Worm (Caenorhabditis elegans): ENCODE results near the gene faah-4.

The faah-4 gene

DNA sequence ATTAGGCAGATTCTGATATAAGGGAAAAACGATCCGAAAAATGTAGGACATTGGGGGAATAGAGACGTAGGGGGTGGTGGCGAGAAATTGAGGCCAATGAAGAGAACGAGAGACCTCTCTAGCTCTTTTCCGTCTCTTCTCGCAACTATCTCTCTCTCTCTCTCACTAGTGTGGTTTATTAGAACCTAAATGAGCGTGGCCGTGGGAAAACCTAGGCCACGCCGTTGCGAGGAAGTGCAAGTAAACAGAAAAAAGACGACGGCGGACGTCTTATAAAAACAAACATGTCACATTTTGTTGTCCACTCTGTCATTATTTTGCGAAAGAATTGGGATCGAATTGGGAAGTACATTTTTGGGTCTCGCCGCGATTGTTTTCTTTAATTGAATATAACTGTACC lies 39.7 kb downstream of the faah-4 start (continued):
- peak; percentile 58 for TF ChIP-seq skn-1 (tag; optimal IDR thresholded peaks at IDR 0.05)
- TF ChIP-seq sma-3 (GFP tag; optimal IDR thresholded peaks at IDR 0.05): peak; percentile 79
- TF ChIP-seq unc-55 (GFP tag; optimal IDR thresholded peaks at IDR 0.05): peak; percentile 89
- peak; percentile 63 to 91 for TF ChIP-seq lsy-2 (tag; optimal IDR thresholded peaks at IDR 0.05)
- no peak for TF ChIP-seq lin-11 (tag; optimal IDR thresholded peaks at IDR 0.05)
- peak; percentile 3 for TF ChIP-seq ceh-82 (tag; optimal IDR thresholded peaks at IDR 0.05)

DNA sequence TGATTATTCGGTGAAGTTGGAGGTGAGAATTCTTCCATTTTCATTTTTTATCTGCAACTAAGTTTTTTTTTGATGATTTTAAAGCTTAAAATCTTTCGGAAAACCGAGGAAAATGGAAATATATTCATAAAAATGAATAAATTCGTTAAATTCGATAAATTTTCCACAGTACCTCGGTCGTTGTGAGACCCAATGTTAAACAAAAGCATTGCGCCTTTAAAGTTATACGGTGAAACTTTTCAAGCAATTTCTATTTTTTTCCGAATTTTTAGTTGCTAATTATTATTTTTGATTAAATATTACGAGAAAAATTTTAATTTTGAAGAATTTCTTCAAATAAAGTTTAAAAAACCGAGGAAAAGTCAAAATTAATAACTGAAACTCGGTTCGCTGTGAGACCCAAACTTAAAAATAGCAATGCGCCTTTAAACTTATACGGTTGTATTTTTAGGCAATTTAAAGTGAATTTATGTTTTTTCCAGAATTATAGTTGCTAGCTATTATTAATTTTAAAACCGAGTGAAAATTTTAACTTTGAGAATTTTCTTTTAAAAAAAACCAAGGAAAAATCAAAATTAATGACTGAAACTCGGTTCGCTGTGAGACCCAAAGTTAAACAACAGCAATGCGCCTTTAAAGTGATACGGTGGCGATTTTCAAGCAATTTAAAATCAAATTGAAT lies 40.3 kb downstream of the faah-4 start, which contains the start of gene taf-12:
TSS of gene taf-12 (minus strand) at position 51 of the 682 bp plus-strand sequence.
- TF ChIP-seq C34F6.9 (tag; optimal IDR thresholded peaks at IDR 0.05): no peak
- TF ChIP-seq Y55F3AM.14 (GFP tag; optimal IDR thresholded peaks at IDR 0.05): no peak
- no peak for TF ChIP-seq F13H6.1 (tag; optimal IDR thresholded peaks at IDR 0.05)
- TF ChIP-seq mab-5 (tag; optimal IDR thresholded peaks at IDR 0.05): no peak
- TF ChIP-seq nhr-10 (tag; optimal IDR thresholded peaks at IDR 0.05): no peak
- TF ChIP-seq unc-62 (GFP tag; optimal IDR thresholded peaks at IDR 0.05): no peak
- no peak for TF ChIP-seq R02D3.7 (tag; optimal IDR thresholded peaks at IDR 0.05)
- TF ChIP-seq zag-1 (tag; optimal IDR thresholded peaks at IDR 0.05): no peak
- no peak for TF ChIP-seq skn-1 (tag; optimal IDR thresholded peaks at IDR 0.05)
- no peak for TF ChIP-seq elt-1 (tag; optimal IDR thresholded peaks at IDR 0.05)
- TF ChIP-seq egl-27 (tag; optimal IDR thresholded peaks at IDR 0.05): no peak
- TF ChIP-seq fos-1 (tag; optimal IDR thresholded peaks at IDR 0.05): no peak
- no peak for TF ChIP-seq unc-39 (tag; optimal IDR thresholded peaks at IDR 0.05)
- TF ChIP-seq nhr-11 (tag; optimal IDR thresholded peaks at IDR 0.05): no peak
- no peak for TF ChIP-seq lin-13 (GFP tag; optimal IDR thresholded peaks at IDR 0.05)
- no peak for TF ChIP-seq alr-1 (tag; optimal IDR thresholded peaks at IDR 0.05)
- no peak for TF ChIP-seq lin-11 (tag; optimal IDR thresholded peaks at IDR 0.05)

ce11 chrIII:11866127-11866526 lies 43.6 kb downstream of the faah-4 start:
- TF ChIP-seq ztf-11 (tag; optimal IDR thresholded peaks at IDR 0.05): no peak
- TF ChIP-seq lin-11 (tag; optimal IDR thresholded peaks at IDR 0.05): no peak
- TF ChIP-seq sem-4 (tag; optimal IDR thresholded peaks at IDR 0.05): no peak
- TF ChIP-seq ztf-1 (GFP tag; conservative IDR thresholded peaks at IDR 0.05): no peak
- TF ChIP-seq blmp-1 (tag; optimal IDR thresholded peaks at IDR 0.05; ENCODE audit: insufficient read depth): no peak
- TF ChIP-seq nhr-21 (tag; optimal IDR thresholded peaks at IDR 0.05): no peak

ce11 chrIII:11862149-11862548 lies 47.5 kb downstream of the faah-4 start, which contains the start of gene Y56A3A.2:
Y56A3A.2 (minus strand) TSS chrIII:11862249.
- no peak for TF ChIP-seq fos-1 (tag; optimal IDR thresholded peaks at IDR 0.05)
- TF ChIP-seq lsy-2 (tag; optimal IDR thresholded peaks at IDR 0.05): no peak
- no peak for TF ChIP-seq crh-2 (tag; optimal IDR thresholded peaks at IDR 0.05)
- no peak for TF ChIP-seq F13H6.1 (tag; optimal IDR thresholded peaks at IDR 0.05)
- no peak for TF ChIP-seq nhr-237 (tag; optimal IDR thresholded peaks at IDR 0.05)
- no peak for TF ChIP-seq elt-3 (tag; optimal IDR thresholded peaks at IDR 0.05)
- no peak for TF ChIP-seq ztf-11 (tag; optimal IDR thresholded peaks at IDR 0.05)
- TF ChIP-seq lin-11 (tag; optimal IDR thresholded peaks at IDR 0.05): no peak
- no peak for TF ChIP-seq sem-4 (tag; optimal IDR thresholded peaks at IDR 0.05)
- TF ChIP-seq nhr-6 (tag; optimal IDR thresholded peaks at IDR 0.05): no peak
- TF ChIP-seq nhr-21 (tag; optimal IDR thresholded peaks at IDR 0.05): no peak
- no peak for TF ChIP-seq ceh-82 (tag; optimal IDR thresholded peaks at IDR 0.05)

ce11 chrIII:11861123-11861522 lies 48.6 kb downstream of the faah-4 start:
- no peak for TF ChIP-seq nhr-12 (tag; optimal IDR thresholded peaks at IDR 0.05)

ce11 chrIII:11856852-11857251 lies 52.8 kb downstream of the faah-4 start:
- TF ChIP-seq nhr-10 (tag; optimal IDR thresholded peaks at IDR 0.05) (no peak), sma-3 (GFP tag; optimal IDR thresholded peaks at IDR 0.05) (no peak), sma-9 (GFP tag; optimal IDR thresholded peaks at IDR 0.05) (no peak), sma-9 (tag; optimal IDR thresholded peaks at IDR 0.05) (no peak), ztf-11 (tag; optimal IDR thresholded peaks at IDR 0.05) (no peak), nhr-11 (tag; optimal IDR thresholded peaks at IDR 0.05) (no peak), nhr-23 (tag; optimal IDR thresholded peaks at IDR 0.05) (no peak), ztf-4 (tag; optimal IDR thresholded peaks at IDR 0.05) (no peak), snpc-4 (tag; optimal IDR thresholded peaks at IDR 0.05) (no peak), aly-2 (tag; optimal IDR thresholded peaks at IDR 0.05) (no peak), ama-1 (optimal IDR thresholded peaks at IDR 0.05) (no peak), sem-4 (tag; optimal IDR thresholded peaks at IDR 0.05) (no peak)

All from whole organism, L2 larva.